Fruit fly (Drosophila melanogaster) whole organism, embryonic: Measurements from ENCODE around the gene Txl.

Source experiments
- Blimp-1 ChIP-seq: fragments of 200-800 bp; sonication (Bioruptor generic); optimal IDR thresholded peaks from 3 replicates; lab custom pipeline; 2018; ENCODE audit warnings: missing biosample characterization, missing genetic modification characterization, mild to moderate bottlenecking, moderate library complexity, missing genetic modification reagents
- CG10267 ChIP-seq: fragments of 200-800 bp; sonication (Bioruptor generic); optimal IDR thresholded peaks from 2 replicates; lab custom pipeline; 2018; ENCODE audit warnings: missing biosample characterization, mild to moderate bottlenecking, missing genetic modification characterization, moderate library complexity
- CG10274 ChIP-seq: fragments of 200-800 bp; sonication (Bioruptor generic); optimal IDR thresholded peaks from 3 replicates; lab custom pipeline; 2017; ENCODE audit warnings: missing biosample characterization, mild to moderate bottlenecking, missing genetic modification characterization
- CG13287 ChIP-seq: fragments of 200-800 bp; sonication (Bioruptor generic); IDR thresholded peaks from 2 replicates; pipeline ENCODE4 v1.3.6; 2022; ENCODE audit warnings: missing biosample characterization, missing genetic modification characterization; ENCODE audit not compliant: partially characterized antibody
- CG16863 ChIP-seq: fragments of 200-800 bp; sonication (Bioruptor generic); optimal IDR thresholded peaks from 3 replicates; lab custom pipeline; 2016; ENCODE audit warnings: missing biosample characterization, missing genetic modification characterization
- CG17186 ChIP-seq: fragments of 200-800 bp; sonication (Bioruptor generic); optimal IDR thresholded peaks from 3 replicates; lab custom pipeline; 2017; ENCODE audit warnings: missing biosample characterization, missing genetic modification reagents, missing genetic modification characterization
- CG18619 ChIP-seq: fragments of 200-800 bp; sonication (Bioruptor generic); optimal IDR thresholded peaks from 3 replicates; lab custom pipeline; 2017; ENCODE audit warnings: missing biosample characterization, mild to moderate bottlenecking, missing genetic modification characterization
- CG2120 ChIP-seq: fragments of 200-800 bp; sonication (Bioruptor generic); optimal IDR thresholded peaks from 3 replicates; lab custom pipeline; 2016; ENCODE audit warnings: missing biosample characterization, missing genetic modification characterization
- CG32532 ChIP-seq: fragments of 200-800 bp; sonication (Bioruptor generic); IDR thresholded peaks from 2 replicates; pipeline ENCODE4 v1.3.6; 2022; ENCODE audit warnings: missing biosample characterization, missing genetic modification characterization
- CG33557 ChIP-seq: fragments of 200-800 bp; sonication (Bioruptor generic); optimal IDR thresholded peaks from 2 replicates; lab custom pipeline; 2019; ENCODE audit warnings: missing biosample characterization, mild to moderate bottlenecking, missing genetic modification characterization, moderate library complexity
- CG34422 ChIP-seq: fragments of 200-800 bp; sonication (Bioruptor generic); IDR thresholded peaks from 3 replicates; pipeline ENCODE4 v1.3.6; 2022; ENCODE audit warnings: missing biosample characterization, missing genetic modification characterization
- CG3847 ChIP-seq: fragments of 200-800 bp; sonication (Bioruptor generic); IDR thresholded peaks from 2 replicates; pipeline ENCODE4 v1.3.6; 2022; ENCODE audit warnings: missing biosample characterization, missing genetic modification characterization
- CG4617 ChIP-seq: fragments of 200-800 bp; sonication (Bioruptor generic); optimal IDR thresholded peaks from 3 replicates; lab custom pipeline; 2016; ENCODE audit warnings: missing biosample characterization, missing genetic modification characterization, borderline replicate concordance
- CG6854 ChIP-seq: fragments of 200-800 bp; sonication (Bioruptor generic); optimal IDR thresholded peaks from 3 replicates; lab custom pipeline; 2017; ENCODE audit warnings: missing biosample characterization, mild to moderate bottlenecking, missing genetic modification characterization
- CG9727 ChIP-seq: fragments of 200-800 bp; sonication (Bioruptor generic); optimal IDR thresholded peaks from 3 replicates; lab custom pipeline; 2017; ENCODE audit warnings: missing biosample characterization, mild to moderate bottlenecking, missing genetic modification characterization
- CHES-1-like ChIP-seq: fragments of 200-800 bp; sonication (Bioruptor generic); optimal IDR thresholded peaks from 2 replicates; lab custom pipeline; 2016; ENCODE audit warnings: missing biosample characterization, missing genetic modification characterization
- CTCF ChIP-seq: fragments of 200-800 bp; sonication (Bioruptor generic); optimal IDR thresholded peaks from 2 replicates; lab custom pipeline; 2017; ENCODE audit warnings: missing biosample characterization, mild to moderate bottlenecking, missing genetic modification characterization, moderate library complexity
- Dad ChIP-seq: fragments of 200-800 bp; sonication (Bioruptor generic); optimal IDR thresholded peaks from 3 replicates; lab custom pipeline; 2016; ENCODE audit warnings: missing biosample characterization, missing genetic modification characterization
- Dp ChIP-seq: fragments of 200-800 bp; sonication (Bioruptor generic); optimal IDR thresholded peaks from 2 replicates; lab custom pipeline; 2018; ENCODE audit warnings: missing biosample characterization, mild to moderate bottlenecking, missing genetic modification characterization, moderate library complexity
- E2f2 ChIP-seq: fragments of 200-800 bp; sonication (Bioruptor generic); IDR thresholded peaks from 2 replicates; pipeline ENCODE4 v1.3.6; 2022; ENCODE audit warnings: missing biosample characterization, missing genetic modification characterization
- Elba2 ChIP-seq: fragments of 200-800 bp; sonication (Bioruptor generic); optimal IDR thresholded peaks from 3 replicates; lab custom pipeline; 2016; ENCODE audit warnings: missing biosample characterization, missing genetic modification characterization
- Ets65A ChIP-seq: fragments of 200-800 bp; sonication (Bioruptor generic); peaks from one replicate; lab custom pipeline; 2016; ENCODE audit warnings: missing biosample characterization, missing genetic modification characterization
- Ets97D ChIP-seq: fragments of 200-800 bp; sonication (Bioruptor generic); optimal IDR thresholded peaks from 3 replicates; lab custom pipeline; 2016; ENCODE audit warnings: missing biosample characterization, missing genetic modification characterization
- HLH54F ChIP-seq: fragments of 200-800 bp; sonication (Bioruptor generic); optimal IDR thresholded peaks from 3 replicates; lab custom pipeline; 2016; ENCODE audit warnings: missing biosample characterization, missing genetic modification characterization
- Hr3 ChIP-seq: fragments of 200-800 bp; sonication (Bioruptor generic); optimal IDR thresholded peaks from 3 replicates; lab custom pipeline; 2016; ENCODE audit warnings: missing biosample characterization, missing genetic modification characterization
- Hsf ChIP-seq: fragments of 200-800 bp; sonication (Bioruptor generic); optimal IDR thresholded peaks from 3 replicates; lab custom pipeline; 2016; ENCODE audit warnings: missing biosample characterization, missing genetic modification characterization
- MESR4 ChIP-seq: fragments of 200-800 bp; sonication (Bioruptor generic); optimal IDR thresholded peaks from 2 replicates; lab custom pipeline; 2018; ENCODE audit warnings: missing biosample characterization, mild to moderate bottlenecking, missing genetic modification characterization, moderate library complexity
- MTF-1 ChIP-seq: fragments of 200-800 bp; sonication (Bioruptor generic); optimal IDR thresholded peaks from 2 replicates; lab custom pipeline; 2018; ENCODE audit warnings: missing biosample characterization, mild to moderate bottlenecking, missing genetic modification characterization, borderline replicate concordance
- Opbp ChIP-seq: fragments of 200-800 bp; sonication (Bioruptor generic); IDR thresholded peaks from 3 replicates; pipeline ENCODE4 v1.3.6; 2022; ENCODE audit warnings: missing biosample characterization, missing genetic modification characterization; ENCODE audit not compliant: partially characterized antibody
- Scr ChIP-seq: fragments of 200-800 bp; sonication (Bioruptor generic); IDR thresholded peaks from 2 replicates; pipeline ENCODE4 v1.3.6; 2022; ENCODE audit warnings: missing biosample characterization, missing genetic modification characterization; ENCODE audit not compliant: partially characterized antibody
- Side ChIP-seq: fragments of 200-800 bp; sonication (Bioruptor generic); optimal IDR thresholded peaks from 2 replicates; lab custom pipeline; 2016; ENCODE audit warnings: missing biosample characterization, missing genetic modification characterization
- Sin3A ChIP-seq: fragments of >200 bp; optimal IDR thresholded peaks from 2 replicates; lab custom pipeline; 2018
- Sry-δ ChIP-seq: fragments of 200-800 bp; sonication (Bioruptor generic); optimal IDR thresholded peaks from 2 replicates; lab custom pipeline; 2016; ENCODE audit warnings: missing biosample characterization, missing genetic modification characterization
- bbx ChIP-seq: fragments of 200-800 bp; sonication (Bioruptor generic); IDR thresholded peaks from 2 replicates; pipeline ENCODE4 v1.3.6; 2022; ENCODE audit warnings: missing biosample characterization, missing genetic modification characterization; ENCODE audit not compliant: partially characterized antibody
- dm ChIP-seq: fragments of 200-800 bp; sonication (Bioruptor generic); optimal IDR thresholded peaks from 3 replicates; lab custom pipeline; 2016; ENCODE audit warnings: missing biosample characterization, missing genetic modification characterization
- dmrt11E ChIP-seq: fragments of 200-800 bp; sonication (Bioruptor generic); optimal IDR thresholded peaks from 3 replicates; lab custom pipeline; 2018; ENCODE audit warnings: missing biosample characterization, mild to moderate bottlenecking, missing genetic modification characterization, moderate library complexity
- dpn ChIP-seq, 2 experiments: fragments of 200-800 bp; sonication (Bioruptor generic); optimal IDR thresholded peaks; 3 replicates each; lab custom pipeline; 2016; ENCODE audit warnings: missing biosample characterization in 2 of 2, missing genetic modification characterization in 2 of 2
- gfzf ChIP-seq: fragments of 200-800 bp; sonication (Bioruptor generic); optimal IDR thresholded peaks from 2 replicates; lab custom pipeline; 2016; ENCODE audit warnings: missing biosample characterization, mild to moderate bottlenecking, missing genetic modification characterization, moderate library complexity
- hbn ChIP-seq: fragments of 200-800 bp; sonication (Bioruptor generic); IDR thresholded peaks from 2 replicates; pipeline ENCODE4 v1.3.6; 2022; ENCODE audit warnings: missing biosample characterization, missing genetic modification characterization; ENCODE audit not compliant: partially characterized antibody
- knrl ChIP-seq: fragments of 200-800 bp; sonication (Bioruptor generic); IDR thresholded peaks from 3 replicates; pipeline ENCODE4 v1.3.6; 2022; ENCODE audit warnings: missing biosample characterization, missing genetic modification characterization; ENCODE audit not compliant: partially characterized antibody
- mam ChIP-seq: fragments of 200-800 bp; sonication (Bioruptor generic); optimal IDR thresholded peaks from 3 replicates; lab custom pipeline; 2016; ENCODE audit warnings: missing biosample characterization, missing genetic modification characterization
- nmo ChIP-seq: fragments of 200-800 bp; sonication (Bioruptor generic); optimal IDR thresholded peaks from 2 replicates; lab custom pipeline; 2018; ENCODE audit warnings: missing biosample characterization, mild to moderate bottlenecking, missing genetic modification characterization, moderate library complexity
- pum ChIP-seq: fragments of 200-800 bp; sonication (Bioruptor generic); optimal IDR thresholded peaks from 2 replicates; lab custom pipeline; 2016; ENCODE audit warnings: missing biosample characterization, missing genetic modification characterization
- pzg ChIP-seq: fragments of 200-800 bp; sonication (Bioruptor generic); optimal IDR thresholded peaks from 3 replicates; lab custom pipeline; 2018; ENCODE audit warnings: missing biosample characterization, mild to moderate bottlenecking, missing genetic modification characterization, moderate library complexity
- row ChIP-seq: fragments of 200-800 bp; sonication (Bioruptor generic); IDR thresholded peaks from 3 replicates; pipeline ENCODE4 v1.3.6; 2022; ENCODE audit warnings: missing biosample characterization, missing genetic modification characterization
- so ChIP-seq: fragments of 200-800 bp; sonication (Bioruptor generic); IDR thresholded peaks from 3 replicates; pipeline ENCODE4 v1.3.6; 2022; ENCODE audit warnings: missing biosample characterization, missing genetic modification characterization
- trem ChIP-seq: fragments of 200-800 bp; optimal IDR thresholded peaks from 3 replicates; lab custom pipeline; 2019; ENCODE audit warnings: missing biosample characterization, mild to moderate bottlenecking, missing genetic modification characterization, moderate library complexity
- zfh2 ChIP-seq: fragments of 200-800 bp; sonication (Bioruptor generic); optimal IDR thresholded peaks from 2 replicates; lab custom pipeline; 2016; ENCODE audit warnings: missing biosample characterization, missing genetic modification characterization

Gene Txl

dm6 chr3L:5764922-5765843, 463 bp upstream of the Txl start, which contains the start of gene CG10576 (continued):
- TF ChIP-seq dm (GFP tag; lab: Kevin White, UChicago) (peak; percentile 98), Opbp (0 out of 3 replicates have a peak, but pooled peaks have one; percentile 5), CG10267 (tag; lab: Kevin White, UChicago) (peak; percentile 58), Dad (GFP tag; lab: Kevin White, UChicago) (peak; percentile 6), nmo (GFP tag; lab: Kevin White, UChicago) (peak; percentile 68), Elba2 (GFP tag; lab: Kevin White, UChicago) (peak; percentile 0), Ets65A (GFP tag; lab: Kevin White, UChicago) (peak; percentile 75), CG4617 (GFP tag; lab: Kevin White, UChicago) (no peak), CG16863 (GFP tag; lab: Kevin White, UChicago) (peak; percentile 36), gfzf (GFP tag; lab: Kevin White, UChicago) (peak; percentile 90), CG33557 (peak; percentile 13), Hsf (GFP tag; lab: Kevin White, UChicago) (peak; percentile 9), mam (GFP tag; lab: Kevin White, UChicago) (peak; percentile 37), HLH54F (GFP tag; lab: Kevin White, UChicago) (no peak), Sry-δ (GFP tag; lab: Kevin White, UChicago) (peak; percentile 68), Sin3A (peak; percentile 94), CG10274 (no peak), CG18619 (GFP tag; lab: Kevin White, UChicago) (no peak), E2f2 (GFP tag; lab: Robert Waterston, UW) (peak; percentile 80), Ets97D (peak; percentile 73), MESR4 (GFP tag; lab: Kevin White, UChicago) (peak; percentile 95), CG17186 (peak; percentile 39), CTCF (GFP tag; lab: Kevin White, UChicago) (peak; percentile 78), Dp (GFP tag; lab: Kevin White, UChicago) (peak; percentile 76), CHES-1-like (GFP tag; lab: Kevin White, UChicago) (peak; percentile 18), Hr3 (GFP tag; lab: Kevin White, UChicago) (no peak), CG9727 (GFP tag; lab: Kevin White, UChicago) (peak; percentile 22), Scr (GFP tag; lab: Robert Waterston, UW) (peak; percentile 77), hbn (peak; percentile 60; the same call in 1 of the 2 replicates), CG6854 (GFP tag; lab: Kevin White, UChicago) (peak; percentile 7), knrl (peak; percentile 79), bbx (peak; percentile 44; the same call in 1 of the 2 replicates), trem (tag; lab: Kevin White, UChicago) (peak; percentile 95), MTF-1 (no peak), zfh2 (peak; percentile 3), Side (GFP tag; lab: Kevin White, UChicago) (peak; percentile 14), CG2120 (peak; percentile 39), CG34422 (GFP tag; lab: Robert Waterston, UW) (peak; percentile 80; the same call in 1 of the 3 replicates), CG3847 (GFP tag; lab: Robert Waterston, UW) (peak; percentile 53), dpn (GFP tag; optimal IDR thresholded peaks at IDR 0.05; lab: Kevin White, UChicago) (peak in 1 of 2 experiments; percentile 8), dmrt11E (peak; percentile 21), Blimp-1 (GFP tag; lab: Kevin White, UChicago) (no peak), pum (GFP tag; lab: Kevin White, UChicago) (no peak), CG13287 (peak; percentile 74), CG32532 (GFP tag; lab: Robert Waterston, UW) (0 out of 2 replicates have a peak, but pooled peaks have one; percentile 26), row (GFP tag; lab: Robert Waterston, UW) (peak; percentile 76), pzg (GFP tag; lab: Kevin White, UChicago) (peak; percentile 84), so (GFP tag; lab: Robert Waterston, UW) (peak; percentile 42; the same call in 1 of the 3 replicates)
